Worm (Caenorhabditis elegans) whole organism, L1 larva: Measurements from ENCODE around the gene ZC13.10.

Experiments used
- C34B4.2 ChIP-seq: sonication (generic microtip); optimal IDR thresholded peaks from 2 replicates; lab custom pipeline; 2017; ENCODE audit warnings: mild to moderate bottlenecking, missing genetic modification characterization, missing compliant biosample characterization
- elt-3 ChIP-seq, 6 experiments: fragments of 150-350 bp in 1 of 6; sonication (generic microtip); optimal IDR thresholded peaks; 2 replicates each; lab custom pipeline; 2017 to 2018; ENCODE audit warnings: missing biosample characterization in 6 of 6, missing genetic modification characterization in 6 of 6, inconsistent platforms in 1 of 6
- lin-14 ChIP-seq: fragments of 200-800 bp; sonication (Bioruptor generic); optimal IDR thresholded peaks from 2 replicates; lab custom pipeline; 2018; ENCODE audit warnings: mild to moderate bottlenecking, missing genetic modification characterization, moderate library complexity, missing compliant biosample characterization
- rnt-1 ChIP-seq: sonication (generic microtip); optimal IDR thresholded peaks from 2 replicates; lab custom pipeline; 2016; ENCODE audit warnings: mild to moderate bottlenecking, missing genetic modification characterization, moderate library complexity, missing compliant biosample characterization
- ztf-11 ChIP-seq, 2 experiments: sonication (generic microtip); optimal IDR thresholded peaks; 2 replicates each; lab custom pipeline; 2016 to 2017; ENCODE audit warnings: missing genetic modification characterization in 2 of 2, missing biosample characterization in 1 of 2, missing compliant biosample characterization in 1 of 2

DNA sequence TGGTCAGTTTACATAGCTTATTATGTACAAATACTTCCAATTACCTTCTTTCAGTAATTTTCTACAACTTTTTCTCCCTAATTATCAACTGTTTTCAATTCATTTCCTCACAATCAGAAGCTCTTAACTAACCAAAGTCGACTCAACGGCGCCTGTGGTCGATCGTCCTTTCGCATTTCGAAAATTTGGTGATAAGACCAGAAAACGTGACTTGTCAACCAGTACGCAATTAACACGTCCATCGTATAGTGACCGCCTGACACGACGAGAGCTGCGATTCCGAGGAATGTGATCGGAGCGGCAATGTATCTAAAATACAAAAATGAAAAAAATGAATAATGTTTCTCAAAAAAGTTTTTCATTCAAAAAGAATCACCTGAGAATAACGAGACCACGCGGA, 43.3 kb upstream of the ZC13.10 start:
- TF ChIP-seq rnt-1 (no peak), C34B4.2 (tag; lab: Kevin White, UChicago) (no peak), lin-14 (GFP tag; lab: Kevin White, UChicago) (no peak), elt-3 (tag; optimal IDR thresholded peaks at IDR 0.05; lab: Kevin White, UChicago) (no peak), ztf-11 (tag; optimal IDR thresholded peaks at IDR 0.05; lab: Kevin White, UChicago) (no peak)
